Worm (Caenorhabditis elegans): Measurements from ENCODE around the gene F40F9.10.

DNA sequence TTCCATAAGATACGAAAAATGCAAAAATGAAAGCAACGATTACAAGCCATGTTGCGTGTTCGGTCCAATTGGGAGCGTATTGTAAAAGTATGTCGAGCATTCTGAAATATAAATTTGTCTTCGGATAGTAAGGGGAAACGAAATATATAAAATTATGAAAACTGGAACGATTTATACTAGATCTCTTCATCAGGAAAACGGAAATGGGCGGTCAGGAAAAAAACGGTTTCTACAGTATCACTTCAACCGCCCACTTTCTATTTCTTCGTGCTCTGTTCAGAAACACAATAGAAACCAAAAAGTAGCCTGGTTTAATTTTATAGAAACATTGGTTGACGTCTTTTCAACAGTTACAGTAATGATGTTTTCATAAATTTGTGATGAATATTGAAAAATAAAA, 51.9 kb downstream of the F40F9.10 start, which contains the start of gene pitr-4:
- no peak for TF ChIP-seq pqm-1 (tag; optimal IDR thresholded peaks at IDR 0.05)
- TF ChIP-seq ceh-22 (tag; optimal IDR thresholded peaks at IDR 0.05): no peak
